Worm (Caenorhabditis elegans) whole organism, midembryonic: Measurements from ENCODE around the gene mltn-7.

Source experiments
- cog-1 ChIP-seq: sonication (generic microtip); optimal IDR thresholded peaks from 2 replicates; lab custom pipeline; 2016; ENCODE audit warnings: missing genetic modification characterization, missing compliant biosample characterization
- flt-1 ChIP-seq: fragments of 200-800 bp; sonication (Bioruptor generic); IDR thresholded peaks from 2 replicates; pipeline ENCODE4 v1.3.6; 2022; ENCODE audit warnings: missing genetic modification characterization, missing compliant biosample characterization
- klf-2 ChIP-seq: fragments of 200-800 bp; sonication (Bioruptor generic); conservative IDR thresholded peaks from 2 replicates; pipeline ENCODE4 v1.3.6; 2022; ENCODE audit warnings: missing genetic modification reagents, missing genetic modification characterization, missing compliant biosample characterization
- ref-1 ChIP-seq: fragments of 200-800 bp; sonication (Bioruptor generic); conservative IDR thresholded peaks from 2 replicates; pipeline ENCODE4 v1.3.6; 2022; ENCODE audit warnings: missing genetic modification reagents, missing genetic modification characterization, missing compliant biosample characterization

- TF ChIP-seq cog-1 (tag; lab: Kevin White, UChicago) (no peak), klf-2 (no peak), ref-1 (GFP tag; lab: Robert Waterston, UW) (no peak), flt-1 (GFP tag; lab: Robert Waterston, UW) (no peak)
Observed at ce11 chrV:415072-415471, 44.9 kb downstream of the mltn-7 start.
